Worm (Caenorhabditis elegans): ENCODE measurements around the gene dyc-1.

ce11 chrX:14102474-14102873 is 53.1 kb downstream of the dyc-1 start:
- TF ChIP-seq T22C8.4 (GFP tag; IDR thresholded peaks at IDR 0.05) (no peak), ztf-29 (GFP tag; IDR thresholded peaks at IDR 0.05) (no peak), ztf-23 (GFP tag; IDR thresholded peaks at IDR 0.05) (no peak), klf-2 (GFP tag; conservative IDR thresholded peaks at IDR 0.05) (no peak)
